Worm (Caenorhabditis elegans): ENCODE results near the gene T09D3.8.

The T09D3.8 gene

ce11 chrV:5408921-5409320, 44.0 kb downstream of the T09D3.8 start:
- TF ChIP-seq lin-11 (tag; optimal IDR thresholded peaks at IDR 0.05) (no peak), unc-55 (GFP tag; optimal IDR thresholded peaks at IDR 0.05) (peak; percentile 94)

ce11 chrV:5410679-5411078, 45.7 kb downstream of the T09D3.8 start, which contains the start of gene F08F3.4:
Gene F08F3.4, plus strand, starts transcription at chrV:5410955.
- no peak for TF ChIP-seq unc-3 (GFP tag; conservative IDR thresholded peaks at IDR 0.05)
- TF ChIP-seq unc-3 (tag; optimal IDR thresholded peaks at IDR 0.05) = no peak
- no peak for TF ChIP-seq fax-1 (tag; optimal IDR thresholded peaks at IDR 0.05)
- no peak for TF ChIP-seq sdc-2 (tag; optimal IDR thresholded peaks at IDR 0.05)
- no peak for TF ChIP-seq ceh-30 (tag; optimal IDR thresholded peaks at IDR 0.05)
- no peak for TF ChIP-seq ref-2 (tag; optimal IDR thresholded peaks at IDR 0.05)
- no peak for TF ChIP-seq nhr-232 (tag; optimal IDR thresholded peaks at IDR 0.05)
- TF ChIP-seq npax-4 (tag; optimal IDR thresholded peaks at IDR 0.05) = no peak
- TF ChIP-seq ceh-45 (GFP tag; IDR thresholded peaks at IDR 0.05) = no peak
- no peak for TF ChIP-seq K09A11.1 (tag; optimal IDR thresholded peaks at IDR 0.05; ENCODE audit: insufficient read depth)
- TF ChIP-seq ceh-48 (tag; optimal IDR thresholded peaks at IDR 0.05) = no peak
- TF ChIP-seq lim-6 (tag; optimal IDR thresholded peaks at IDR 0.05) = no peak
- no peak for TF ChIP-seq ets-4 (tag; optimal IDR thresholded peaks at IDR 0.05)
- no peak for TF ChIP-seq K02D7.2 (tag; optimal IDR thresholded peaks at IDR 0.05)
- TF ChIP-seq che-1 (tag; optimal IDR thresholded peaks at IDR 0.05) = no peak
- no peak for TF ChIP-seq ceh-24 (tag; optimal IDR thresholded peaks at IDR 0.05)

- TF ChIP-seq hlh-15 (tag; optimal IDR thresholded peaks at IDR 0.05) = no peak
- TF ChIP-seq ets-4 (tag; optimal IDR thresholded peaks at IDR 0.05) = no peak
- TF ChIP-seq ahr-1 (tag; optimal IDR thresholded peaks at IDR 0.05) = no peak
- no peak for TF ChIP-seq hlh-8 (tag; optimal IDR thresholded peaks at IDR 0.05)
- no peak for TF ChIP-seq ttx-3 (tag; optimal IDR thresholded peaks at IDR 0.05)
- TF ChIP-seq ceh-34 (tag; optimal IDR thresholded peaks at IDR 0.05) = no peak
- TF ChIP-seq sox-2 (GFP tag; IDR thresholded peaks at IDR 0.05) = no peak
- TF ChIP-seq ceh-18 (tag; optimal IDR thresholded peaks at IDR 0.05) = no peak
- TF ChIP-seq tbx-7 (tag; optimal IDR thresholded peaks at IDR 0.05) = no peak
Measured at ce11 chrV:5412808-5413405, 47.9 kb downstream of the T09D3.8 start, which contains the start of gene F08F3.10. Gene F08F3.10, plus strand, starts transcription at chrV:5413355.
